Fruit fly (Drosophila melanogaster): ENCODE data around the gene Or33c.

The Or33c gene

dm6 chr2L:11949917-11950316, 12.1 kb downstream of the Or33c start (continued):
- TF ChIP-seq CG9215 (GFP tag; IDR thresholded peaks at IDR 0.05) (no peak), Atf3 (GFP tag; optimal IDR thresholded peaks at IDR 0.05) (no peak), tap (tag; optimal IDR thresholded peaks at IDR 0.05) (no peak), Lhr (GFP tag; optimal IDR thresholded peaks at IDR 0.05) (no peak), nom (GFP tag; optimal IDR thresholded peaks at IDR 0.05) (no peak), pita (GFP tag; optimal IDR thresholded peaks at IDR 0.05) (no peak), seq (GFP tag; IDR thresholded peaks at IDR 0.05) (no peak), Rx (GFP tag; IDR thresholded peaks at IDR 0.05) (0 out of 2 replicates have a peak, but pooled peaks have one; percentile 4), Doc3 (GFP tag; IDR thresholded peaks at IDR 0.05; ENCODE audit: partially characterized antibody) (no peak), CG32767 (GFP tag; IDR thresholded peaks at IDR 0.05) (peak; percentile 47; the same call in 1 of the 2 replicates), gcm2 (GFP tag; optimal IDR thresholded peaks at IDR 0.05) (no peak), gro (GFP tag; optimal IDR thresholded peaks at IDR 0.05) (no peak), CG12659 (GFP tag; optimal IDR thresholded peaks at IDR 0.05) (no peak), CG11093 (GFP tag; IDR thresholded peaks at IDR 0.05) (no peak), NC2α (GFP tag; optimal IDR thresholded peaks at IDR 0.05) (no peak), Hand (GFP tag; optimal IDR thresholded peaks at IDR 0.05) (no peak), CG34422 (GFP tag; IDR thresholded peaks at IDR 0.05) (no peak), Fer3 (tag; optimal IDR thresholded peaks at IDR 0.05) (no peak), CG3726 (GFP tag; IDR thresholded peaks at IDR 0.05) (0 out of 3 replicates have a peak, but pooled peaks have one; percentile 44), Camta (GFP tag; optimal IDR thresholded peaks at IDR 0.05) (peak; percentile 12), Vsx1 (GFP tag; optimal IDR thresholded peaks at IDR 0.05) (no peak), CG9727 (GFP tag; optimal IDR thresholded peaks at IDR 0.05) (peak; percentile 31), Bgb (GFP tag; IDR thresholded peaks at IDR 0.05; ENCODE audit: partially characterized antibody) (no peak), jigr1 (GFP tag; IDR thresholded peaks at IDR 0.05) (no peak), Poxn (GFP tag; IDR thresholded peaks at IDR 0.05) (no peak), CkIIα-i1 (GFP tag; IDR thresholded peaks at IDR 0.05) (no peak), CG10431 (GFP tag; optimal IDR thresholded peaks at IDR 0.05) (no peak), CG34224 (GFP tag; IDR thresholded peaks at IDR 0.05; ENCODE audit: partially characterized antibody) (no peak), unc-4 (GFP tag; IDR thresholded peaks at IDR 0.05; ENCODE audit: partially characterized antibody) (no peak), Dad (GFP tag; optimal IDR thresholded peaks at IDR 0.05) (no peak), Dip3 (GFP tag; optimal IDR thresholded peaks at IDR 0.05) (no peak), zfh2 (GFP tag; optimal IDR thresholded peaks at IDR 0.05) (no peak), CG6683 (GFP tag; optimal IDR thresholded peaks at IDR 0.05) (no peak), dati (GFP tag; IDR thresholded peaks at IDR 0.05) (no peak), CG13894 (tag; optimal IDR thresholded peaks at IDR 0.05) (no peak), CG4404 (GFP tag; IDR thresholded peaks at IDR 0.05) (peak; percentile 42; the same call in 1 of the 2 replicates), CG13775 (GFP tag; optimal IDR thresholded peaks at IDR 0.05) (peak; percentile 22), CG13287 (GFP tag; IDR thresholded peaks at IDR 0.05; ENCODE audit: partially characterized antibody) (no peak)

- TF ChIP-seq HLH4C (GFP tag; IDR thresholded peaks at IDR 0.05; ENCODE audit: partially characterized antibody) = no peak
- no peak for TF ChIP-seq CG8089 (GFP tag; optimal IDR thresholded peaks at IDR 0.05)
- peak; percentile 3 for TF ChIP-seq grn (GFP tag; optimal IDR thresholded peaks at IDR 0.05)
- TF ChIP-seq CG3838 (GFP tag; optimal IDR thresholded peaks at IDR 0.05) = no peak
- no peak for TF ChIP-seq MBD-R2 (GFP tag; IDR thresholded peaks at IDR 0.05)
- TF ChIP-seq Usf (GFP tag; optimal IDR thresholded peaks at IDR 0.05) = no peak
- TF ChIP-seq Neu2 (GFP tag; optimal IDR thresholded peaks at IDR 0.05; ENCODE audit: borderline replicate concordance) = no peak
- TF ChIP-seq lov (optimal IDR thresholded peaks at IDR 0.05) = no peak
- no peak for TF ChIP-seq lov (GFP tag; IDR thresholded peaks at IDR 0.05)
- TF ChIP-seq insv (GFP tag; optimal IDR thresholded peaks at IDR 0.05) = peak; percentile 21 to 91
- TF ChIP-seq CG12155 (GFP tag; optimal IDR thresholded peaks at IDR 0.05) = no peak
- TF ChIP-seq CG32532 (GFP tag; IDR thresholded peaks at IDR 0.05) = no peak
- TF ChIP-seq Mes4 (GFP tag; optimal IDR thresholded peaks at IDR 0.05) = no peak
- no peak for TF ChIP-seq Hr78 (GFP tag; optimal IDR thresholded peaks at IDR 0.05)
- TF ChIP-seq Deaf1 (tag; optimal IDR thresholded peaks at IDR 0.05) = no peak
- no peak for TF ChIP-seq CG1603 (tag; optimal IDR thresholded peaks at IDR 0.05)
These were observed 18.1 kb downstream of the Or33c start for dm6 chr2L:11955839-11956238.

All from whole organism, embryonic.